Worm (Caenorhabditis elegans) whole organism, L4 larva: ENCODE results near the gene srj-23.

ENCODE experiments used
- F26F4.8 ChIP-seq: fragments of 200-800 bp; sonication (Bioruptor generic); conservative IDR thresholded peaks from 2 replicates; pipeline ENCODE4 v1.3.6; 2022; ENCODE audit warnings: missing genetic modification characterization, missing compliant biosample characterization
- F37D6.2 ChIP-seq: sonication (generic microtip); optimal IDR thresholded peaks from 2 replicates; lab custom pipeline; 2016; ENCODE audit warnings: mild to moderate bottlenecking, missing genetic modification characterization, missing compliant biosample characterization
- R02D3.7 ChIP-seq: fragments of 150-350 bp; sonication (generic microtip); optimal IDR thresholded peaks from 3 replicates; lab custom pipeline; 2014; ENCODE audit warnings: missing biosample characterization, missing genetic modification characterization
- Y105C5A.15 ChIP-seq: fragments of 200-800 bp; sonication (Bioruptor generic); IDR thresholded peaks from 2 replicates; pipeline ENCODE4 v1.3.6; 2022; ENCODE audit warnings: missing genetic modification characterization, missing compliant biosample characterization
- Y5F2A.4 ChIP-seq: fragments of 200-800 bp; sonication (Bioruptor generic); optimal IDR thresholded peaks from 2 replicates; lab custom pipeline; 2018; ENCODE audit warnings: mild to moderate bottlenecking, missing genetic modification characterization, missing compliant biosample characterization
- ZK337.2 ChIP-seq: fragments of 200-800 bp; sonication (Bioruptor generic); IDR thresholded peaks from 2 replicates; pipeline ENCODE4 v1.3.6; 2022; ENCODE audit warnings: missing genetic modification reagents, missing genetic modification characterization, missing compliant biosample characterization
- aha-1 ChIP-seq: fragments of 150-350 bp; peaks from one replicate; lab custom pipeline; 2014; ENCODE audit warnings: missing biosample characterization, missing genetic modification characterization
- aly-2 ChIP-seq: sonication (generic microtip); optimal IDR thresholded peaks from 2 replicates; lab custom pipeline; 2018; ENCODE audit warnings: missing biosample characterization, missing genetic modification characterization
- attf-4 ChIP-seq: sonication (generic microtip); optimal IDR thresholded peaks from 3 replicates; lab custom pipeline; 2017; ENCODE audit warnings: missing biosample characterization, missing genetic modification characterization
- ceh-28 ChIP-seq: fragments of 150-350 bp; optimal IDR thresholded peaks from 2 replicates; lab custom pipeline; 2014; ENCODE audit warnings: missing biosample characterization, missing genetic modification reagents, missing genetic modification characterization
- ceh-44 ChIP-seq: fragments of 200-800 bp; sonication (Bioruptor generic); IDR thresholded peaks from 2 replicates; pipeline ENCODE4 v1.3.6; 2022; ENCODE audit warnings: missing genetic modification reagents, missing genetic modification characterization, missing compliant biosample characterization
- daf-16 ChIP-seq, 3 experiments: sonication (generic microtip); optimal IDR thresholded peaks; 2 replicates each; lab custom pipeline; 2016 to 2017; ENCODE audit warnings: missing genetic modification characterization in 3 of 3, missing genetic modification reagents in 3 of 3, mild to moderate bottlenecking in 2 of 3, missing compliant biosample characterization in 2 of 3, missing biosample characterization in 1 of 3, moderate library complexity in 1 of 3
- dmd-6 ChIP-seq: fragments of 200-800 bp; sonication (Bioruptor generic); IDR thresholded peaks from 2 replicates; pipeline ENCODE4 v1.3.6; 2022; ENCODE audit warnings: missing genetic modification reagents, missing genetic modification characterization, missing compliant biosample characterization
- dmd-8 ChIP-seq: fragments of 200-800 bp; sonication (Bioruptor generic); IDR thresholded peaks from 2 replicates; pipeline ENCODE4 v1.3.6; 2022; ENCODE audit warnings: missing genetic modification characterization, missing compliant biosample characterization
- dpl-1 ChIP-seq: fragments of 150-350 bp; optimal IDR thresholded peaks from 2 replicates; lab custom pipeline; 2014; ENCODE audit warnings: missing biosample characterization, missing genetic modification reagents, missing genetic modification characterization
- dve-1 ChIP-seq: sonication (generic microtip); optimal IDR thresholded peaks from 2 replicates; lab custom pipeline; 2017; ENCODE audit warnings: antibody characterized with exemption, mild to moderate bottlenecking, missing genetic modification characterization, missing compliant biosample characterization; ENCODE audit not compliant: insufficient read depth
- egl-43 ChIP-seq: fragments of 200-800 bp; sonication (Bioruptor generic); IDR thresholded peaks from 2 replicates; pipeline ENCODE4 v1.3.6; 2022; ENCODE audit warnings: missing genetic modification reagents, missing genetic modification characterization, missing compliant biosample characterization
- hlh-11 ChIP-seq: fragments of 200-800 bp; sonication (Bioruptor generic); optimal IDR thresholded peaks from 2 replicates; lab custom pipeline; 2018; ENCODE audit warnings: mild to moderate bottlenecking, missing genetic modification characterization, missing compliant biosample characterization
- hmg-1.1 ChIP-seq: fragments of 200-800 bp; sonication (Bioruptor generic); IDR thresholded peaks from 2 replicates; pipeline ENCODE4 v1.3.6; 2022; ENCODE audit warnings: missing genetic modification reagents, missing genetic modification characterization, missing compliant biosample characterization
- lin-1 ChIP-seq: fragments of 200-800 bp; sonication (Bioruptor generic); IDR thresholded peaks from 2 replicates; pipeline ENCODE4 v1.3.6; 2022; ENCODE audit warnings: missing genetic modification reagents, missing genetic modification characterization, missing compliant biosample characterization
- lin-29 ChIP-seq: fragments of 200-800 bp; sonication (Bioruptor generic); IDR thresholded peaks from 2 replicates; pipeline ENCODE4 v1.3.6; 2022; ENCODE audit warnings: missing genetic modification reagents, missing genetic modification characterization, missing compliant biosample characterization
- nhr-11 ChIP-seq: fragments of 150-350 bp; optimal IDR thresholded peaks from 2 replicates; lab custom pipeline; 2014; ENCODE audit warnings: missing biosample characterization, missing genetic modification characterization
- nhr-111 ChIP-seq: fragments of 200-800 bp; sonication (Bioruptor generic); optimal IDR thresholded peaks from 2 replicates; lab custom pipeline; 2018; ENCODE audit warnings: mild to moderate bottlenecking, missing genetic modification characterization, missing compliant biosample characterization
- nhr-28 ChIP-seq: fragments of 150-350 bp; optimal IDR thresholded peaks from 2 replicates; lab custom pipeline; 2014; ENCODE audit warnings: missing biosample characterization, missing genetic modification characterization
- nhr-48 ChIP-seq: sonication (generic microtip); optimal IDR thresholded peaks from 2 replicates; lab custom pipeline; 2016; ENCODE audit warnings: mild to moderate bottlenecking, missing genetic modification characterization, missing compliant biosample characterization
- nhr-76 ChIP-seq: fragments of 150-350 bp; optimal IDR thresholded peaks from 2 replicates; lab custom pipeline; 2014; ENCODE audit warnings: missing biosample characterization, missing genetic modification characterization
- pqm-1 ChIP-seq: sonication (generic microtip); optimal IDR thresholded peaks from 2 replicates; lab custom pipeline; 2017; ENCODE audit warnings: missing biosample characterization, missing genetic modification characterization
- sdz-12 ChIP-seq: fragments of 200-800 bp; sonication (Bioruptor generic); optimal IDR thresholded peaks from 2 replicates; lab custom pipeline; 2018; ENCODE audit warnings: mild to moderate bottlenecking, missing genetic modification characterization, missing compliant biosample characterization
- set-16 ChIP-seq: fragments of 200-800 bp; sonication (Bioruptor generic); IDR thresholded peaks from 2 replicates; pipeline ENCODE4 v1.3.6; 2022; ENCODE audit warnings: missing genetic modification reagents, missing genetic modification characterization, missing compliant biosample characterization
- spr-1 ChIP-seq: sonication (generic microtip); optimal IDR thresholded peaks from 2 replicates; lab custom pipeline; 2016; ENCODE audit warnings: mild to moderate bottlenecking, missing genetic modification characterization, missing compliant biosample characterization
- tra-1 ChIP-seq: fragments of 200-800 bp; sonication (Bioruptor generic); IDR thresholded peaks from 2 replicates; pipeline ENCODE4 v1.3.6; 2022; ENCODE audit warnings: missing genetic modification reagents, missing genetic modification characterization, missing compliant biosample characterization
- unc-39 ChIP-seq: sonication (generic microtip); optimal IDR thresholded peaks from 2 replicates; lab custom pipeline; 2017; ENCODE audit warnings: missing biosample characterization, missing genetic modification characterization
- unc-62 ChIP-seq, 3 experiments: fragments of 150-350 bp in 1 of 3; sonication (generic microtip); optimal IDR thresholded peaks in 2 of 3; peaks in 1 of 3; 1 replicate in 1 of 3; 2 replicates in 2 of 3; lab custom pipeline; 2014 to 2017; ENCODE audit warnings: missing biosample characterization in 3 of 3, missing genetic modification characterization in 3 of 3, missing genetic modification reagents in 3 of 3, missing genotype in 1 of 3
- zfp-3 ChIP-seq: fragments of 200-800 bp; sonication (Bioruptor generic); conservative IDR thresholded peaks from 2 replicates; pipeline ENCODE4 v1.3.6; 2022; ENCODE audit warnings: missing genetic modification reagents, missing genetic modification characterization, missing compliant biosample characterization

Gene srj-23

ce11 chrV:1431702-1432187 lies 19.7 kb upstream of the srj-23 start, which contains the start of gene ges-1:
Gene ges-1, minus strand, starts transcription at chrV:1432137.
- TF ChIP-seq ZK337.2 (GFP tag; lab: Robert Waterston, UW) (no peak), ceh-28 (tag; lab: Kevin White, UChicago) (no peak), unc-39 (tag; lab: Kevin White, UChicago) (no peak), F26F4.8 (GFP tag; lab: Robert Waterston, UW) (no peak), zfp-3 (GFP tag; lab: Robert Waterston, UW) (no peak), unc-62 (GFP tag; optimal IDR thresholded peaks at IDR 0.05 in 1 of 2; lab: Kevin White, UChicago) (peak in 1 of 2 experiments; percentile 13), unc-62 (tag; optimal IDR thresholded peaks at IDR 0.05; lab: Kevin White, UChicago) (no peak), nhr-111 (GFP tag; lab: Kevin White, UChicago) (no peak), aha-1 (peak; percentile 90)

DNA sequence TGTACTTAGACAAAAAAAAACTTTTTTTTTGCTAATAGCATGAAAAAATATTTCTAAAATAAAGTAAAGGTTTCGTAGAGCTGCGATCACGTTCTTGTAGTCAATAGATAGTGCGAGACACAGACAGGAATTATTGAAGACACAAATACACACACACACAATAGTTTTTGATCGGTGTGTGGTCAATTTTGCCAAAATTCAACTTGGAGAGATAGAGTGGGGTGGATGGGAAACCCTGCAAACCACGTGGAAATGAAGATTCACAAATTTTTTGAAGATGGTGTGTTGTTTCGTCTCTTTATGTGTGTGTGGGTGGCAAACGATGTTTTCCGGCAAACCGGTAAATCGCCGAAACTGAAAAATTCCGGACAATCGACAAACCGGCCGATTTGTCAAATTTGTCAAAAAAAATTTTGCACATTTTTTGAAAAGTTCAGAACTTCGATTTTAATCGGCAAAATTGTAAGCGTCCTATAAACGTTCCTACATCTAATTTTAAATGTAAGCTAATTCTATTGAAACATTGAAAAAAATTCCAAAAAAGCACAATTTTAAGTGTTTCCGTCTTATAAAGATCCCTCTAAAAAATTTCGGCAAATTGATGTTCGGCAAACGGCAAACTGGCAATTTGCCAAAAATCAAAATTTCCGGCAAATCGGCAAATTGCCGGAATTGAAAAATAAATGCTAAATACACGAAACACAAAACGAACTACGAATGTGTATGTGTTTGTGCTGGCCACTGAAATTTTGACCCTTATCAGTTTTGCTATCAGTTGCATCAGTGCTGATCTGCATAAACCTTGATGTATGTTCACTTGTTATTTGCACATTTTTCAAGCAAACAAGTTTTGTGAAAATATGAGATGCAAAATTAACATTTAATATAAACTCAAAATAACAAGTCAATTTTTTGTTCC lies 18.7 kb upstream of the srj-23 start:
- TF ChIP-seq aha-1 (peak; percentile 97), pqm-1 (peak; percentile 64), hlh-11 (tag; lab: Kevin White, UChicago) (peak; percentile 4), unc-62 (GFP tag; optimal IDR thresholded peaks at IDR 0.05 in 1 of 2; lab: Kevin White, UChicago) (peak in 1 of 2 experiments; percentile 87), unc-62 (tag; optimal IDR thresholded peaks at IDR 0.05; lab: Kevin White, UChicago) (no peak), spr-1 (tag; lab: Kevin White, UChicago) (no peak), nhr-28 (tag; lab: Kevin White, UChicago) (peak; percentile 87), set-16 (GFP tag; lab: Robert Waterston, UW) (no peak), daf-16 (GFP tag; optimal IDR thresholded peaks at IDR 0.05; lab: Kevin White, UChicago) (no peak), daf-16 (tag; optimal IDR thresholded peaks at IDR 0.05; lab: Kevin White, UChicago) (peak; percentile 90), dve-1 (tag; lab: Kevin White, UChicago) (peak; percentile 28)

- no peak for TF ChIP-seq Y5F2A.4 (GFP tag; lab: Kevin White, UChicago)
- no peak for TF ChIP-seq aly-2 (tag; lab: Kevin White, UChicago)
- no peak for TF ChIP-seq egl-43 (GFP tag; lab: Robert Waterston, UW)
- TF ChIP-seq unc-39 (tag; lab: Kevin White, UChicago) = no peak
- TF ChIP-seq dmd-8 = no peak
- no peak for TF ChIP-seq lin-1 (GFP tag; lab: Robert Waterston, UW)
- no peak for TF ChIP-seq hmg-1.1 (GFP tag; lab: Robert Waterston, UW)
- no peak for TF ChIP-seq dpl-1 (GFP tag; lab: Kevin White, UChicago)
- TF ChIP-seq lin-29 (GFP tag; lab: Robert Waterston, UW) = no peak
- no peak for TF ChIP-seq nhr-11 (tag; lab: Kevin White, UChicago)
- TF ChIP-seq nhr-76 (tag; lab: Kevin White, UChicago) = no peak
- TF ChIP-seq ceh-44 (GFP tag; lab: Robert Waterston, UW) = no peak
- no peak for TF ChIP-seq sdz-12 (GFP tag; lab: Kevin White, UChicago)
- TF ChIP-seq dmd-6 (GFP tag; lab: Robert Waterston, UW) = no peak
- TF ChIP-seq nhr-48 (tag; lab: Kevin White, UChicago) = no peak
- TF ChIP-seq tra-1 (GFP tag; lab: Robert Waterston, UW) = no peak
- TF ChIP-seq Y105C5A.15 = no peak
- TF ChIP-seq R02D3.7 = no peak
- TF ChIP-seq F37D6.2 (tag; lab: Kevin White, UChicago) = no peak
- TF ChIP-seq attf-4 = no peak
Measured at ce11 chrV:1433419-1433765, 18.0 kb upstream of the srj-23 start.
